Worm (Caenorhabditis elegans): ENCODE results near the gene F45B8.5.

Gene F45B8.5

ce11 chrX:14979388-14979787 is 13.5 kb downstream of the F45B8.5 start, which contains the start of gene emre-1:
TSS of gene emre-1 (plus strand) at chrX:14979688.
- TF ChIP-seq snpc-1.2 (GFP tag; IDR thresholded peaks at IDR 0.05) (no peak), nhr-10 (tag; optimal IDR thresholded peaks at IDR 0.05) (no peak), ztf-11 (tag; optimal IDR thresholded peaks at IDR 0.05) (no peak), zag-1 (tag; optimal IDR thresholded peaks at IDR 0.05) (no peak), aly-2 (tag; optimal IDR thresholded peaks at IDR 0.05) (no peak), nhr-11 (tag; optimal IDR thresholded peaks at IDR 0.05) (no peak), nhr-42 (GFP tag; IDR thresholded peaks at IDR 0.05) (no peak), aha-1 (tag) (no peak), set-16 (GFP tag; IDR thresholded peaks at IDR 0.05) (no peak), ama-1 (optimal IDR thresholded peaks at IDR 0.05) (no peak), dve-1 (tag; optimal IDR thresholded peaks at IDR 0.05; ENCODE audit: insufficient read depth) (no peak), ctbp-1 (GFP tag; IDR thresholded peaks at IDR 0.05) (no peak)

DNA sequence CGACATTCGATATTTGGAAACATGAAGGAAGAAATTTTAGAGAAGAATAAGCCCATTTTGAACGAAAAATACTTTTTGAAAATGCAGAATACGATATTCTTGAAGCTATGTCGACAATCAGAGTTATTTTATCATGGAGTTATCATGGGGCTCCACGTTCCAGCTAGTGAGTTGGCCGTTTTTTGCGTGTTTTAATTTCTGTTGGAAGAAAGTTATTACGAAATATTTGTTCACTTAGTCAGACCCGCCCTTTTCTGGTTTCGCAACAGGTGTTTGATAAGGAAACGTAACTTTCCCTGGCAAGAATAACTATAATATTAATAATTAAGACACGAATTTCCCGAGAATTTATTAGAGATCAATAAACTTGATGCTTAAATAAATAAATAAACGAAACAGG is 15.8 kb downstream of the F45B8.5 start:
- TF ChIP-seq T20F7.1 (GFP tag; optimal IDR thresholded peaks at IDR 0.05) = peak; percentile 2
- peak; percentile 55 for TF ChIP-seq dmd-6 (GFP tag; IDR thresholded peaks at IDR 0.05)
- peak; percentile 55 for TF ChIP-seq lin-38 (GFP tag; IDR thresholded peaks at IDR 0.05)
- TF ChIP-seq pqm-1 (tag; optimal IDR thresholded peaks at IDR 0.05) = peak; percentile 30
- 0 out of 2 replicates have a peak, but pooled peaks have one; percentile 38 for TF ChIP-seq php-3 (GFP tag; IDR thresholded peaks at IDR 0.05)

ce11 chrX:14982525-14982924 is 16.7 kb downstream of the F45B8.5 start, which contains the start of gene plp-2:
TSS of gene plp-2 (minus strand) at chrX:14982804.
- TF ChIP-seq hmg-1.1 (GFP tag; IDR thresholded peaks at IDR 0.05) = no peak
- TF ChIP-seq lin-38 (GFP tag; IDR thresholded peaks at IDR 0.05) = peak; percentile 62
- TF ChIP-seq skn-1 (tag; optimal IDR thresholded peaks at IDR 0.05) = no peak
- TF ChIP-seq unc-62 (GFP tag; optimal IDR thresholded peaks at IDR 0.05 in 1 of 2) = peak in 1 of 2 experiments; percentile 79
- no peak for TF ChIP-seq unc-62 (tag; optimal IDR thresholded peaks at IDR 0.05)
- no peak for TF ChIP-seq nhr-76 (tag; optimal IDR thresholded peaks at IDR 0.05)
- TF ChIP-seq lin-29 (GFP tag; IDR thresholded peaks at IDR 0.05) = no peak
- TF ChIP-seq ZK546.5 (tag; optimal IDR thresholded peaks at IDR 0.05) = no peak
- no peak for TF ChIP-seq zfp-3 (GFP tag; conservative IDR thresholded peaks at IDR 0.05)
- peak; percentile 37 for TF ChIP-seq hlh-30 (tag; optimal IDR thresholded peaks at IDR 0.05; ENCODE audit: insufficient read depth)
- TF ChIP-seq nhr-42 (GFP tag; IDR thresholded peaks at IDR 0.05) = no peak
- no peak for TF ChIP-seq ceh-62 (tag; optimal IDR thresholded peaks at IDR 0.05)

ce11 chrX:14983274-14983673 is 17.4 kb downstream of the F45B8.5 start, which contains the start of gene rbg-1:
TSS of gene rbg-1 (plus strand) at chrX:14983533.
- TF ChIP-seq pqm-1 (tag; optimal IDR thresholded peaks at IDR 0.05) (peak; percentile 28), aha-1 (tag) (peak; percentile 87), hmg-1.1 (GFP tag; IDR thresholded peaks at IDR 0.05) (peak; percentile 59), nhr-25 (tag; optimal IDR thresholded peaks at IDR 0.05; ENCODE audit: borderline replicate concordance, insufficient read depth) (peak; percentile 47), egl-43 (GFP tag; IDR thresholded peaks at IDR 0.05) (no peak), D1046.2 (GFP tag; IDR thresholded peaks at IDR 0.05) (no peak), daf-12 (tag; optimal IDR thresholded peaks at IDR 0.05) (no peak), dpl-1 (GFP tag; optimal IDR thresholded peaks at IDR 0.05) (peak; percentile 45), nhr-102 (tag; optimal IDR thresholded peaks at IDR 0.05) (peak; percentile 45), pha-4 (GFP tag; IDR thresholded peaks at IDR 0.05) (no peak), pha-4 (tag; optimal IDR thresholded peaks at IDR 0.05) (peak; percentile 98), hif-1 (tag; optimal IDR thresholded peaks at IDR 0.05) (peak in 1 of 2 experiments; percentile 45), mxl-3 (GFP tag; optimal IDR thresholded peaks at IDR 0.05) (peak; percentile 62), lim-7 (GFP tag; IDR thresholded peaks at IDR 0.05) (no peak), T26A8.4 (GFP tag; IDR thresholded peaks at IDR 0.05) (peak; percentile 71), mdl-1 (tag; optimal IDR thresholded peaks at IDR 0.05) (peak in 1 of 2 experiments; percentile 68), zfp-2 (tag; optimal IDR thresholded peaks at IDR 0.05) (no peak), lsy-2 (tag; optimal IDR thresholded peaks at IDR 0.05) (peak in 1 of 2 experiments; percentile 78), nhr-77 (tag; optimal IDR thresholded peaks at IDR 0.05) (peak; percentile 69), gei-8 (GFP tag; optimal IDR thresholded peaks at IDR 0.05) (no peak), vab-7 (GFP tag; IDR thresholded peaks at IDR 0.05) (no peak), ZK337.2 (GFP tag; IDR thresholded peaks at IDR 0.05) (no peak), ceh-20 (GFP tag; IDR thresholded peaks at IDR 0.05) (0 out of 2 replicates have a peak, but pooled peaks have one; percentile 21), F49E8.2 (tag; optimal IDR thresholded peaks at IDR 0.05; ENCODE audit: borderline replicate concordance) (no peak)

Measured in whole organism, L4 larva.